Fruit fly (Drosophila melanogaster) Kc167 (cell line): ENCODE measurements around the gene CG12099.

Source experiments
- Sin3A ChIP-seq: fragments of >200 bp; optimal IDR thresholded peaks from 2 replicates; lab custom pipeline; 2018; ENCODE audit warnings: missing external identifiers
- h ChIP-seq: fragments of >200 bp; optimal IDR thresholded peaks from 3 replicates; lab custom pipeline; 2018; ENCODE audit warnings: missing external identifiers
- psq ChIP-seq: fragments of >200 bp; optimal IDR thresholded peaks from 2 replicates; lab custom pipeline; 2017; ENCODE audit warnings: missing external identifiers

dm6 chr3L:1531159-1531558 lies 27.1 kb downstream of the CG12099 start, which contains the start of gene Ir62a:
- TF ChIP-seq psq (lab: Kevin White, UChicago) (no peak), Sin3A (lab: Kevin White, UChicago) (no peak), h (lab: Kevin White, UChicago) (no peak)
